Worm (Caenorhabditis elegans): ENCODE data around the gene F44A2.5.

DNA sequence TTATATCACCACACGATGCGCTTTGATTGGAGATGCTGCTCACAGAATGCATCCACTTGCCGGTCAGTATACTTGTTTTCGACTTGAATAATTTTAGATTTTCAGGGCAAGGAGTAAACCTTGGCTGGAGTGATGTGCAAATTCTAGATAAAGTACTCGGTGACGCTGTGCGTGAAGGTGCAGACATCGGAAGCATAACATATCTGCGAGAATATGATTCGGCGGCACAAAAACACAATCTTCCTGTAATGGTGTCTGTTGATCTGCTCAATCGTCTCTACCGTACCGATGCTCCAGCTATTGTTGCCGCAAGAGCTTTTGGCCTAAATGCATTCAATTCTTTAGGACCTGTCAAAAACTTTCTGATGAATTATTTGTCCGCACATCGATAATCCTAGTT is 41.0 kb downstream of the F44A2.5 start:
- no peak for TF ChIP-seq nhr-77 (tag; optimal IDR thresholded peaks at IDR 0.05)
- TF ChIP-seq fos-1 (tag; optimal IDR thresholded peaks at IDR 0.05), result no peak
